Worm (Caenorhabditis elegans): ENCODE results near the gene Y51H4A.24.
A peak's percentile ranks its signal among the peaks of the same experiment; 100 is the strongest.

Gene Y51H4A.24

ce11 chrIV:16709713-16710112 lies 31.0 kb downstream of the Y51H4A.24 start:
- no peak for TF ChIP-seq ztf-4 (tag; optimal IDR thresholded peaks at IDR 0.05)
- no peak for TF ChIP-seq ztf-1 (GFP tag; conservative IDR thresholded peaks at IDR 0.05)
- TF ChIP-seq nhr-77 (tag; optimal IDR thresholded peaks at IDR 0.05): no peak
- TF ChIP-seq sma-9 (GFP tag; optimal IDR thresholded peaks at IDR 0.05): no peak
- TF ChIP-seq sma-9 (tag; optimal IDR thresholded peaks at IDR 0.05): no peak
- TF ChIP-seq snpc-4 (tag; optimal IDR thresholded peaks at IDR 0.05): no peak
- TF ChIP-seq unc-62 (GFP tag; optimal IDR thresholded peaks at IDR 0.05): no peak
- TF ChIP-seq F13H6.1 (tag; optimal IDR thresholded peaks at IDR 0.05): no peak
- TF ChIP-seq nhr-25 (tag; optimal IDR thresholded peaks at IDR 0.05): no peak
- no peak for TF ChIP-seq nhr-10 (tag; optimal IDR thresholded peaks at IDR 0.05)
- TF ChIP-seq ama-1 (optimal IDR thresholded peaks at IDR 0.05): no peak
- no peak for TF ChIP-seq nhr-21 (tag; optimal IDR thresholded peaks at IDR 0.05)
- TF ChIP-seq unc-39 (tag; optimal IDR thresholded peaks at IDR 0.05): no peak
- no peak for TF ChIP-seq sma-3 (GFP tag; optimal IDR thresholded peaks at IDR 0.05)
- TF ChIP-seq nhr-237 (tag; optimal IDR thresholded peaks at IDR 0.05): no peak
- no peak for TF ChIP-seq aly-2 (tag; optimal IDR thresholded peaks at IDR 0.05)

- TF ChIP-seq peb-1 (tag; optimal IDR thresholded peaks at IDR 0.05): no peak
- TF ChIP-seq mdl-1 (tag; optimal IDR thresholded peaks at IDR 0.05): no peak
- no peak for TF ChIP-seq elt-1 (tag; optimal IDR thresholded peaks at IDR 0.05)
- no peak for TF ChIP-seq snpc-4 (tag; optimal IDR thresholded peaks at IDR 0.05)
- TF ChIP-seq aly-2 (tag; optimal IDR thresholded peaks at IDR 0.05): no peak
- no peak for TF ChIP-seq ztf-4 (tag; optimal IDR thresholded peaks at IDR 0.05)
Observed at ce11 chrIV:16706950-16707349, 33.7 kb downstream of the Y51H4A.24 start.

ce11 chrIV:16696422-16696821 lies 44.2 kb downstream of the Y51H4A.24 start:
- TF ChIP-seq nhr-11 (tag; optimal IDR thresholded peaks at IDR 0.05) (no peak), unc-55 (GFP tag; optimal IDR thresholded peaks at IDR 0.05) (peak; percentile 20)

ce11 chrIV:16694567-16694966 lies 46.1 kb downstream of the Y51H4A.24 start, which contains the start of gene Y51H4A.941:
Gene Y51H4A.941, minus strand, starts transcription at chrIV:16694667.
- TF ChIP-seq nhr-25 (tag; optimal IDR thresholded peaks at IDR 0.05) (no peak), lin-39 (tag; optimal IDR thresholded peaks at IDR 0.05) (no peak), nhr-21 (tag; optimal IDR thresholded peaks at IDR 0.05) (no peak), gmeb-1 (tag; optimal IDR thresholded peaks at IDR 0.05) (no peak), lin-11 (tag; optimal IDR thresholded peaks at IDR 0.05) (no peak), nhr-77 (tag; optimal IDR thresholded peaks at IDR 0.05) (no peak), nhr-237 (tag; optimal IDR thresholded peaks at IDR 0.05) (no peak), unc-62 (GFP tag; optimal IDR thresholded peaks at IDR 0.05) (no peak), ztf-11 (tag; optimal IDR thresholded peaks at IDR 0.05) (no peak), skn-1 (tag; optimal IDR thresholded peaks at IDR 0.05) (no peak), mab-5 (tag; optimal IDR thresholded peaks at IDR 0.05) (no peak), dmd-4 (tag; optimal IDR thresholded peaks at IDR 0.05) (no peak), lsy-2 (tag; optimal IDR thresholded peaks at IDR 0.05) (no peak), Y55F3AM.14 (GFP tag; optimal IDR thresholded peaks at IDR 0.05) (no peak), R02D3.7 (tag; optimal IDR thresholded peaks at IDR 0.05) (no peak), nhr-12 (tag; optimal IDR thresholded peaks at IDR 0.05) (no peak)

Data from whole organism, L2 larva.